Fruit fly (Drosophila melanogaster) whole organism, adult: ENCODE data around the gene Nost.

Experiments
- CG11617 ChIP-seq: fragments of 200-800 bp; sonication (Bioruptor generic); optimal IDR thresholded peaks from 2 replicates; lab custom pipeline; 2017; ENCODE audit warnings: mild to moderate bottlenecking, missing biosample characterization, missing genetic modification reagents, missing genetic modification characterization
- CG12768 ChIP-seq: fragments of 200-800 bp; sonication (Bioruptor generic); optimal IDR thresholded peaks from 2 replicates; lab custom pipeline; 2017; ENCODE audit warnings: missing biosample characterization, missing genetic modification characterization, mild to moderate bottlenecking, moderate library complexity, missing genetic modification reagents
- CG14711 ChIP-seq: fragments of 200-800 bp; sonication (Bioruptor generic); optimal IDR thresholded peaks from 2 replicates; lab custom pipeline; 2018; ENCODE audit warnings: missing biosample characterization, mild to moderate bottlenecking, missing genetic modification characterization, moderate library complexity
- CG1620 ChIP-seq: fragments of 200-800 bp; sonication (Bioruptor generic); optimal IDR thresholded peaks from 2 replicates; lab custom pipeline; 2016; ENCODE audit warnings: missing biosample characterization, missing genetic modification characterization
- CG33017 ChIP-seq: fragments of 200-800 bp; sonication (Bioruptor generic); optimal IDR thresholded peaks from 2 replicates; lab custom pipeline; 2018; ENCODE audit warnings: missing biosample characterization, mild to moderate bottlenecking, missing genetic modification characterization, moderate library complexity
- CG5204 ChIP-seq: fragments of 200-800 bp; sonication (Bioruptor generic); optimal IDR thresholded peaks from 2 replicates; lab custom pipeline; 2016; ENCODE audit warnings: missing biosample characterization, missing genetic modification characterization
- CG7045 ChIP-seq: fragments of 200-800 bp; sonication (Bioruptor generic); optimal IDR thresholded peaks from 2 replicates; lab custom pipeline; 2017; ENCODE audit warnings: missing biosample characterization, mild to moderate bottlenecking, missing genetic modification characterization
- CG7101 ChIP-seq: fragments of 200-800 bp; sonication (Bioruptor generic); optimal IDR thresholded peaks from 2 replicates; lab custom pipeline; 2018; ENCODE audit warnings: missing biosample characterization, mild to moderate bottlenecking, missing genetic modification characterization, moderate library complexity
- Clk ChIP-seq: fragments of 200-800 bp; sonication (Bioruptor generic); optimal IDR thresholded peaks from 2 replicates; lab custom pipeline; 2017; ENCODE audit warnings: missing biosample characterization, missing genetic modification characterization
- Crg-1 ChIP-seq: fragments of 200-800 bp; sonication (Bioruptor generic); optimal IDR thresholded peaks from 2 replicates; lab custom pipeline; 2016; ENCODE audit warnings: missing biosample characterization, missing genetic modification characterization
- Hr96 ChIP-seq: fragments of 200-800 bp; sonication (Bioruptor generic); optimal IDR thresholded peaks from 2 replicates; lab custom pipeline; 2016; ENCODE audit warnings: missing biosample characterization, missing genetic modification characterization
- Mnt ChIP-seq: fragments of 200-800 bp; sonication (Bioruptor generic); optimal IDR thresholded peaks from 2 replicates; lab custom pipeline; 2016; ENCODE audit warnings: missing biosample characterization, mild to moderate bottlenecking, missing genetic modification characterization
- bab1 ChIP-seq: fragments of 200-800 bp; sonication (Bioruptor generic); optimal IDR thresholded peaks from 3 replicates; lab custom pipeline; 2019; ENCODE audit warnings: missing biosample characterization, mild to moderate bottlenecking, missing genetic modification characterization, moderate library complexity
- cic ChIP-seq: fragments of 200-800 bp; sonication (Bioruptor generic); optimal IDR thresholded peaks from 2 replicates; lab custom pipeline; 2017; ENCODE audit warnings: missing biosample characterization, mild to moderate bottlenecking, missing genetic modification characterization, moderate library complexity
- cnc ChIP-seq, 2 experiments: fragments of >200 bp; optimal IDR thresholded peaks; 2 replicates each; lab custom pipeline; 2017
- kay ChIP-seq: fragments of 200-800 bp; sonication (Bioruptor generic); peaks from one replicate; lab custom pipeline; 2016; ENCODE audit warnings: missing biosample characterization, missing genetic modification characterization, borderline replicate concordance
- ovo ChIP-seq: fragments of 200-800 bp; sonication (Bioruptor generic); optimal IDR thresholded peaks from 2 replicates; lab custom pipeline; 2016; ENCODE audit warnings: missing biosample characterization, missing genetic modification characterization
- pad ChIP-seq: fragments of 200-800 bp; sonication (Bioruptor generic); optimal IDR thresholded peaks from 3 replicates; lab custom pipeline; 2017; ENCODE audit warnings: missing biosample characterization, missing genetic modification characterization, mild to moderate bottlenecking, moderate library complexity, missing genetic modification reagents
- tj ChIP-seq: fragments of 200-800 bp; sonication (Bioruptor generic); optimal IDR thresholded peaks from 3 replicates; lab custom pipeline; 2017; ENCODE audit warnings: missing biosample characterization, mild to moderate bottlenecking, missing genetic modification characterization, moderate library complexity
- toe ChIP-seq: fragments of 200-800 bp; sonication (Bioruptor generic); optimal IDR thresholded peaks from 2 replicates; lab custom pipeline; 2016; ENCODE audit warnings: missing biosample characterization, missing genetic modification characterization

Nost gene

DNA sequence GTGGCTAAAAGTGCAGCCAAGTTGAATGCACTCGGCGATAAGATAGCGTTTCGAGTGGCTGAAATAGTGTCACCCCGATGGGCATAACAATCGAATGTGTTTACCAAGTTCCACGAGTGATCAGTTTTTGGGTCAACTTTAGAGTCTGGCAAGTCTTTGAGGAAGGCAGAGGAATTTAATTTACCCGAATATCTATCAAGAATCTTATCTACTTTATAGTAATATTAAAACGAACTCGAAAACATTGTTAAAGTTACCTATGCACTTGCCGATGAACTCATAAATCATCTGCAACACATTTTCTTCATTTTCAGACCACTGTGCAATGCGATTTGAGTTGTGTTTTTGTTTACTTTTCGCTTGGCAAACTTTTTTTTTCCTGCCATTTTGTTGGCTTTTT lies 31.3 kb downstream of the Nost start:
- TF ChIP-seq CG14711 (no peak), CG1620 (GFP tag; lab: Kevin White, UChicago) (peak; percentile 7), cic (GFP tag; lab: Kevin White, UChicago) (peak; percentile 49), CG11617 (GFP tag; lab: Kevin White, UChicago) (peak; percentile 56), Hr96 (peak; percentile 44), CG7045 (no peak), CG33017 (tag; lab: Kevin White, UChicago) (peak; percentile 40), bab1 (GFP tag; lab: Kevin White, UChicago) (peak; percentile 6), kay (GFP tag; lab: Kevin White, UChicago) (peak; percentile 82), Mnt (GFP tag; lab: Kevin White, UChicago) (peak; percentile 35), CG12768 (GFP tag; lab: Kevin White, UChicago) (peak; percentile 9), cnc (optimal IDR thresholded peaks at IDR 0.05; lab: Kevin White, UChicago) (no peak), Crg-1 (no peak), ovo (peak; percentile 4), toe (no peak), tj (GFP tag; lab: Kevin White, UChicago) (peak; percentile 45), CG7101 (tag; lab: Kevin White, UChicago) (peak; percentile 53), CG5204 (GFP tag; lab: Kevin White, UChicago) (peak; percentile 47), pad (GFP tag; lab: Kevin White, UChicago) (peak; percentile 39), Clk (GFP tag; lab: Kevin White, UChicago) (no peak)

DNA sequence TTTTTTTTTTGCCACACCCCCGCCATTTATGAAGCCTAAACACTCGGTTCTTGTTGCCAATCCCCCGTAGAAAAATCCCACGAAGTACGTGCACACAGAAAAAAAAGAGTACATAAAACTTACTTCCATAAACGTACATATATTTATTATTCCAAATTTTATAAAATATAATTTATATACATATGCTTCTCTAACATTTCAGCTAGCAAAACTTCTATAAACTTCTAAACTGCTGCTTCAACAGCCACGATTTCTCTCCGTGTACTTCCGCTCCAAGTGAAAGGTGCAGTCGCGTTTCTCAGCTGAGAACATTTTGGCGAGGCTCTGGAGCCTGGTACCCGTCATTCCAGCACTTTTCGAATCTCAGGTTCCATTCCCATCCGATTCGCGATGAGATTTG lies 32.7 kb downstream of the Nost start:
- peak; percentile 14 for TF ChIP-seq CG7101 (tag; lab: Kevin White, UChicago)
- no peak for TF ChIP-seq CG12768 (GFP tag; lab: Kevin White, UChicago)
- peak; percentile 2 for TF ChIP-seq bab1 (GFP tag; lab: Kevin White, UChicago)

DNA sequence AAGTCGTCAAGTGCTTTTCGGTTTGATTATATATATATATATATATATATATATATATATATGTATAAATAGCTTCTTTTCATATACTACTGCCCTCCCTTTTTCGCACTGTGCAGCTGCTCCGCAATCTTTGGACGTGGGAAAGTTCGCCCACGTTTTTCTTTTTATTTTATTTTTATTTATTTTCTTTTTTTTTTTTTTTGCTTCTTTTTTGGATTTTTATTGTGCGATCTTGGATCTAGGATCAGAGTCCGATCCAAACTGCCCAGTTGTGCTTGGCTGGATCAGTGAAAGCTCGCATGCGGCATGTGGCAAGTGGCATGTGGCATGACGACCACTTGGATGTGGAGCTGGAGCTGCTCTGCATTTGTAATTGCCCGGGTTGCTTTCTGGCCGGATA lies 33.4 kb downstream of the Nost start:
- TF ChIP-seq ovo, result no peak
- no peak for TF ChIP-seq pad (GFP tag; lab: Kevin White, UChicago)
- no peak for TF ChIP-seq CG14711
- TF ChIP-seq CG7045, result no peak
- TF ChIP-seq CG7101 (tag; lab: Kevin White, UChicago), result no peak
- TF ChIP-seq CG11617 (GFP tag; lab: Kevin White, UChicago), result no peak
- TF ChIP-seq CG12768 (GFP tag; lab: Kevin White, UChicago), result no peak
- TF ChIP-seq Mnt (GFP tag; lab: Kevin White, UChicago), result no peak
- TF ChIP-seq CG1620 (GFP tag; lab: Kevin White, UChicago), result no peak
- TF ChIP-seq tj (GFP tag; lab: Kevin White, UChicago), result no peak
- no peak for TF ChIP-seq cic (GFP tag; lab: Kevin White, UChicago)
- TF ChIP-seq Clk (GFP tag; lab: Kevin White, UChicago), result no peak
- no peak for TF ChIP-seq CG33017 (tag; lab: Kevin White, UChicago)
- TF ChIP-seq kay (GFP tag; lab: Kevin White, UChicago), result no peak
- TF ChIP-seq toe, result no peak

DNA sequence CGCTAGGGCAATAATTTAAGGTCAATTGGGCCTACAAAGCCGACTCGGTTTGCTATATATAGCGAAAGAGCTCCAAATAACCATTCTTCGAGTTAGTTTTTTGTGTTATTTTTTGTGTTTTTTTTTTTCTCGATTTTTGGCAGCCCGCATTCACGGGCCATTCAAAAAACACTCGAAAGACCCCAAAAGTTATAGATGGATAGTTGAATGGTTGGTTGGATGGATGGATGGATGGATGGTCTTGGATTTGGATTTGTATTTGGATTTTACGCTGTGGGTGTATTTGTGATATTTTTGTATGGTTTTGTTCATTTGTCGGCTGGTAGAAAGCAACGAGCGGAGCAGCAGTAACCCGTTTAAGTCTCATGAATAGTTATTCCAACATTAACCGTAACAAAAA lies 34.0 kb downstream of the Nost start:
- no peak for TF ChIP-seq CG11617 (GFP tag; lab: Kevin White, UChicago)
- TF ChIP-seq Mnt (GFP tag; lab: Kevin White, UChicago), result no peak
- TF ChIP-seq CG33017 (tag; lab: Kevin White, UChicago), result no peak
- no peak for TF ChIP-seq toe
- TF ChIP-seq CG7045, result no peak
- TF ChIP-seq CG12768 (GFP tag; lab: Kevin White, UChicago), result no peak
- no peak for TF ChIP-seq CG1620 (GFP tag; lab: Kevin White, UChicago)
- no peak for TF ChIP-seq Clk (GFP tag; lab: Kevin White, UChicago)
- no peak for TF ChIP-seq Hr96

DNA sequence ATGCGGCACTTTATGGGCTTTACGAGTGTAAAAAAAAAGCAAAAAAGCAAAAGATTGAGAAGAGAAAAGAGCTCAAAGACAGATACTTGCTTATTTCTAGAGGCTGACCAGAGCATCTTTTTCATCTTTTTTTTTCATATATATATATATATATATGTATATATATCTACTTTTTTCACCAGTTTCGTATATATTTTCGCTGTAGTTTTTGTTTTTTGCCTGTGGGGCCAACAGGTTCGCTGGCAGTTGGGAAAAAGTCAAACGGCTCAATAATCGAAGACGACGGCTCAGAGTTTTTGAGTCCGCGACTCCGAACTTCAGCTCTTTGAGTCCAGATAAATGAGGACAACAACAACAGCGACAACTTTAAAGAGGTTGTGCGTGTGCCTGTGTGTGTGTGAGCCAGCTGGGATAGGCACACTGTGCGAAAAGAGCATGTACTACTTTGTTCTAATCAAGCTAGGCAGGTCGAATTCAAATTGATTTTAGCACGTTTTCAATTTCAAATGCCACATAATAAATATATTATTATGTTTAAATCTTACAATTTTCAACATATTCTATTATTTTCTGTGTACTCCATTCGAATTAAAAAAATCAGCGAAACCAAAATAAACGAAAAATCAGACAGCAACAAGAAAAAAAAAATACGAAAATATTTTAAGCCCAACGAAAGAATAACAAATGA lies 36.9 kb downstream of the Nost start:
- TF ChIP-seq Hr96, result no peak
- no peak for TF ChIP-seq Crg-1

DNA sequence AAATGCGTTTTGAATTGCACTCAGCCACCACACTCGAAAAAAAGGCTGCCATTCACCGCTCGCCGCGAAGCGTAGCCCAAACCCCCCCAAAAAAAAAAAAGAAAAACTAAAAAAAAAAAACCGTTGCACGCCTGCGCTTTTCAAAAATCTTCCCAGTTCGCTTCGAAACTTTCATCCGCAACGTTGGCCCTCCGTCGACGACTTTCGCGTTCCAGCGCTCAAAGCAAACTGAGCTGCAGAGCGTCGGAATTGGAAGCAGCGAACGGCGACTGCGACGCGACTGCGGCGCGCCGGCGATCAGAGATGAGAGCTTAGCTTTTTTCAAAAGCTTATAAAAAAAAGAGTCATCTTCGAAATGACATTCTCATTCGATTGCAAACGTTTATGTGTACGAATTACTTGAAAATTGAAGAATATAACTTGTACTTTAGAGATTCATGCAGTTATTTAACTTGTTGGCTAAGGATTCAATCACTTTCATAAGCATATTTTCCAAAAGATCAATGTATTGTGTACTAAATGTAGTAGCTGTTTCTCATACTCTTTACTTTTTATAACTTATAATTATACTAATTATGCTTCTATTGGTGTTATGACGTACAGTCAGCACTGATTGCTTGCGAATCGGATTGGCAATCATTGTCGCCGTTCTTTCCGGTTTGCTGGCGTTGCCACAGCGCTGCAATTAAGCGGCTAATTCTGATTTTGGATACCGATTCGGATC lies 37.9 kb downstream of the Nost start, which contains the start of gene CG15365:
TSS of gene CG15365 (minus strand) at position 230 of the 724 bp plus-strand sequence.
- TF ChIP-seq cic (GFP tag; lab: Kevin White, UChicago), result no peak
- TF ChIP-seq kay (GFP tag; lab: Kevin White, UChicago), result no peak
- TF ChIP-seq CG1620 (GFP tag; lab: Kevin White, UChicago), result peak; percentile 11
- TF ChIP-seq CG11617 (GFP tag; lab: Kevin White, UChicago), result no peak
- no peak for TF ChIP-seq CG33017 (tag; lab: Kevin White, UChicago)
- peak; percentile 14 for TF ChIP-seq tj (GFP tag; lab: Kevin White, UChicago)
- TF ChIP-seq Mnt (GFP tag; lab: Kevin White, UChicago), result no peak
- peak; percentile 17 for TF ChIP-seq bab1 (GFP tag; lab: Kevin White, UChicago)
- no peak for TF ChIP-seq cnc (optimal IDR thresholded peaks at IDR 0.05; lab: Kevin White, UChicago)
